Fruit fly (Drosophila melanogaster) whole organism, prepupa: ENCODE data around the gene CG13840.
A peak's percentile ranks its signal among the peaks of the same experiment; 100 is the strongest.

ENCODE experiments used
- Blimp-1 ChIP-seq: fragments of 200-800 bp; sonication (Bioruptor generic); optimal IDR thresholded peaks from 3 replicates; lab custom pipeline; 2017; ENCODE audit warnings: missing biosample characterization, missing genetic modification characterization, mild to moderate bottlenecking, moderate library complexity, missing genetic modification reagents
- CG11294 ChIP-seq: fragments of 200-800 bp; sonication (Bioruptor generic); IDR thresholded peaks from 2 replicates; pipeline ENCODE4 v1.3.6; 2022; ENCODE audit warnings: missing biosample characterization, missing genetic modification characterization
- CG11902 ChIP-seq: fragments of 200-800 bp; sonication (Bioruptor generic); optimal IDR thresholded peaks from 3 replicates; lab custom pipeline; 2016; ENCODE audit warnings: missing biosample characterization, missing genetic modification characterization
- CG15336 ChIP-seq: fragments of 200-800 bp; sonication (Bioruptor generic); IDR thresholded peaks from 2 replicates; pipeline ENCODE4 v1.3.6; 2022; ENCODE audit warnings: missing biosample characterization, missing genetic modification characterization
- CG1621 ChIP-seq: fragments of 200-800 bp; sonication (Bioruptor generic); optimal IDR thresholded peaks from 3 replicates; lab custom pipeline; 2018; ENCODE audit warnings: missing biosample characterization, mild to moderate bottlenecking, missing genetic modification characterization
- CG3032 ChIP-seq: fragments of 200-800 bp; optimal IDR thresholded peaks from 2 replicates; lab custom pipeline; 2019; ENCODE audit warnings: missing biosample characterization, mild to moderate bottlenecking, missing genetic modification characterization, moderate library complexity
- CG31627 ChIP-seq: fragments of 200-800 bp; sonication (Bioruptor generic); optimal IDR thresholded peaks from 3 replicates; lab custom pipeline; 2016; ENCODE audit warnings: missing biosample characterization, missing genetic modification characterization
- CG32006 ChIP-seq: fragments of 200-800 bp; sonication (Bioruptor generic); optimal IDR thresholded peaks from 3 replicates; lab custom pipeline; 2017; ENCODE audit warnings: missing biosample characterization, mild to moderate bottlenecking, missing genetic modification characterization
- CG34406 ChIP-seq: fragments of 200-800 bp; sonication (Bioruptor generic); optimal IDR thresholded peaks from 3 replicates; lab custom pipeline; 2016; ENCODE audit warnings: missing biosample characterization, missing genetic modification characterization
- CG3919 ChIP-seq: fragments of 200-800 bp; sonication (Bioruptor generic); optimal IDR thresholded peaks from 3 replicates; lab custom pipeline; 2016; ENCODE audit warnings: missing biosample characterization, missing genetic modification characterization
- CG4318 ChIP-seq: fragments of 200-800 bp; sonication (Bioruptor generic); optimal IDR thresholded peaks from 3 replicates; lab custom pipeline; 2017; ENCODE audit warnings: missing biosample characterization, mild to moderate bottlenecking, missing genetic modification characterization
- CG6163 ChIP-seq: fragments of 200-800 bp; sonication (Bioruptor generic); IDR thresholded peaks from 3 replicates; pipeline ENCODE4 v1.3.6; 2022; ENCODE audit warnings: missing biosample characterization, missing genetic modification characterization
- CG6792 ChIP-seq: fragments of 200-800 bp; sonication (Bioruptor generic); optimal IDR thresholded peaks from 3 replicates; lab custom pipeline; 2016; ENCODE audit warnings: missing biosample characterization, missing genetic modification characterization
- CG6808 ChIP-seq: fragments of 200-800 bp; sonication (Bioruptor generic); optimal IDR thresholded peaks from 3 replicates; lab custom pipeline; 2017; ENCODE audit warnings: missing biosample characterization, missing genetic modification characterization, mild to moderate bottlenecking, moderate library complexity, missing genetic modification reagents
- CG7368 ChIP-seq: fragments of 200-800 bp; sonication (Bioruptor generic); optimal IDR thresholded peaks from 3 replicates; lab custom pipeline; 2016; ENCODE audit warnings: missing biosample characterization, missing genetic modification characterization
- CG8119 ChIP-seq: fragments of 200-800 bp; sonication (Bioruptor generic); IDR thresholded peaks from 3 replicates; pipeline ENCODE4 v1.3.6; 2022; ENCODE audit warnings: missing biosample characterization, missing genetic modification characterization
- CG8319 ChIP-seq: fragments of 200-800 bp; sonication (Bioruptor generic); optimal IDR thresholded peaks from 3 replicates; lab custom pipeline; 2016; ENCODE audit warnings: missing biosample characterization, missing genetic modification characterization
- CG8632 ChIP-seq: fragments of 200-800 bp; sonication (Bioruptor generic); optimal IDR thresholded peaks from 3 replicates; lab custom pipeline; 2016; ENCODE audit warnings: missing biosample characterization, missing genetic modification characterization
- CG9139 ChIP-seq: fragments of 200-800 bp; sonication (Bioruptor generic); optimal IDR thresholded peaks from 3 replicates; lab custom pipeline; 2017; ENCODE audit warnings: missing biosample characterization, mild to moderate bottlenecking, missing genetic modification characterization
- Eip75B ChIP-seq: fragments of 200-800 bp; sonication (Bioruptor generic); optimal IDR thresholded peaks from 3 replicates; lab custom pipeline; 2016; ENCODE audit warnings: missing biosample characterization, missing genetic modification characterization
- Eip78C ChIP-seq: fragments of 200-800 bp; sonication (Bioruptor generic); peaks from one replicate; lab custom pipeline; 2016; ENCODE audit warnings: missing biosample characterization, missing genetic modification characterization
- Eip93F ChIP-seq: fragments of 200-800 bp; sonication (Bioruptor generic); optimal IDR thresholded peaks from 2 replicates; lab custom pipeline; 2016; ENCODE audit warnings: missing biosample characterization, mild to moderate bottlenecking, missing genetic modification characterization
- Ets21C ChIP-seq: fragments of 200-800 bp; sonication (Bioruptor generic); optimal IDR thresholded peaks from 3 replicates; lab custom pipeline; 2016; ENCODE audit warnings: missing biosample characterization, missing genetic modification characterization
- Ets96B ChIP-seq: fragments of 200-800 bp; optimal IDR thresholded peaks from 2 replicates; lab custom pipeline; 2019; ENCODE audit warnings: missing biosample characterization, mild to moderate bottlenecking, missing genetic modification characterization, moderate library complexity
- Gug ChIP-seq: fragments of 200-800 bp; sonication (Bioruptor generic); IDR thresholded peaks from 2 replicates; pipeline ENCODE4 v1.3.6; 2022; ENCODE audit warnings: missing biosample characterization, missing genetic modification characterization
- Hr38 ChIP-seq: sonication (Bioruptor generic); optimal IDR thresholded peaks from 2 replicates; lab custom pipeline; 2016; ENCODE audit warnings: missing biosample characterization, missing genetic modification characterization
- Hr39 ChIP-seq: fragments of 200-800 bp; sonication (Bioruptor generic); optimal IDR thresholded peaks from 2 replicates; lab custom pipeline; 2016; ENCODE audit warnings: missing biosample characterization, missing genetic modification characterization
- Lpt ChIP-seq: fragments of 200-800 bp; sonication (Bioruptor generic); optimal IDR thresholded peaks from 3 replicates; lab custom pipeline; 2016; ENCODE audit warnings: missing biosample characterization, missing genetic modification characterization
- Met ChIP-seq: fragments of 200-800 bp; sonication (Bioruptor generic); optimal IDR thresholded peaks from 3 replicates; lab custom pipeline; 2016; ENCODE audit warnings: missing biosample characterization, missing genetic modification characterization
- OdsH ChIP-seq: fragments of 200-800 bp; sonication (Bioruptor generic); optimal IDR thresholded peaks from 3 replicates; lab custom pipeline; 2016; ENCODE audit warnings: missing biosample characterization, missing genetic modification characterization
- Sox102F ChIP-seq: fragments of 200-800 bp; sonication (Bioruptor generic); optimal IDR thresholded peaks from 2 replicates; lab custom pipeline; 2016; ENCODE audit warnings: missing biosample characterization, mild to moderate bottlenecking, missing genetic modification characterization
- dac ChIP-seq: fragments of 200-800 bp; sonication (Bioruptor generic); optimal IDR thresholded peaks from 2 replicates; lab custom pipeline; 2017; ENCODE audit warnings: missing biosample characterization, mild to moderate bottlenecking, missing genetic modification characterization
- dsx ChIP-seq: fragments of 200-800 bp; optimal IDR thresholded peaks from 3 replicates; lab custom pipeline; 2019; ENCODE audit warnings: missing biosample characterization, mild to moderate bottlenecking, missing genetic modification characterization, moderate library complexity; ENCODE audit not compliant: poor library complexity, severe bottlenecking
- eg ChIP-seq: fragments of 200-800 bp; sonication (Bioruptor generic); IDR thresholded peaks from 3 replicates; pipeline ENCODE4 v1.3.6; 2022; ENCODE audit warnings: missing biosample characterization, missing genetic modification characterization
- fd59A ChIP-seq: fragments of 200-800 bp; sonication (Bioruptor generic); optimal IDR thresholded peaks from 2 replicates; lab custom pipeline; 2017; ENCODE audit warnings: missing biosample characterization, mild to moderate bottlenecking, missing genetic modification characterization, missing genetic modification reagents
- fkh ChIP-seq: fragments of 200-800 bp; sonication (Bioruptor generic); optimal IDR thresholded peaks from 3 replicates; lab custom pipeline; 2017; ENCODE audit warnings: missing biosample characterization, mild to moderate bottlenecking, missing genetic modification characterization, moderate library complexity
- lz ChIP-seq: fragments of 200-800 bp; sonication (Bioruptor generic); optimal IDR thresholded peaks from 3 replicates; lab custom pipeline; 2016; ENCODE audit warnings: missing biosample characterization, missing genetic modification characterization
- net ChIP-seq: fragments of 200-800 bp; sonication (Bioruptor generic); optimal IDR thresholded peaks from 3 replicates; lab custom pipeline; 2016; ENCODE audit warnings: missing biosample characterization, missing genetic modification characterization
- pdm3 ChIP-seq: fragments of 200-800 bp; sonication (Bioruptor generic); optimal IDR thresholded peaks from 3 replicates; lab custom pipeline; 2016; ENCODE audit warnings: missing biosample characterization, missing genetic modification characterization
- spab ChIP-seq: fragments of 200-800 bp; sonication (Bioruptor generic); optimal IDR thresholded peaks from 2 replicates; lab custom pipeline; 2017; ENCODE audit warnings: missing biosample characterization, mild to moderate bottlenecking, missing genetic modification characterization, missing genetic modification reagents
- ss ChIP-seq, 2 experiments: fragments of 200-800 bp; sonication (Bioruptor generic); optimal IDR thresholded peaks; 2 replicates in 1 of 2; 3 replicates in 1 of 2; lab custom pipeline; 2017 to 2018; ENCODE audit warnings: mild to moderate bottlenecking in 2 of 2, missing biosample characterization in 2 of 2, missing genetic modification characterization in 2 of 2, moderate library complexity in 1 of 2
- svp ChIP-seq: fragments of 200-800 bp; sonication (Bioruptor generic); peaks from one replicate; lab custom pipeline; 2016; ENCODE audit warnings: missing biosample characterization, missing genetic modification characterization
- vri ChIP-seq: fragments of 200-800 bp; sonication (Bioruptor generic); optimal IDR thresholded peaks from 3 replicates; lab custom pipeline; 2016; ENCODE audit warnings: missing biosample characterization, mild to moderate bottlenecking, missing genetic modification characterization

The CG13840 gene

DNA sequence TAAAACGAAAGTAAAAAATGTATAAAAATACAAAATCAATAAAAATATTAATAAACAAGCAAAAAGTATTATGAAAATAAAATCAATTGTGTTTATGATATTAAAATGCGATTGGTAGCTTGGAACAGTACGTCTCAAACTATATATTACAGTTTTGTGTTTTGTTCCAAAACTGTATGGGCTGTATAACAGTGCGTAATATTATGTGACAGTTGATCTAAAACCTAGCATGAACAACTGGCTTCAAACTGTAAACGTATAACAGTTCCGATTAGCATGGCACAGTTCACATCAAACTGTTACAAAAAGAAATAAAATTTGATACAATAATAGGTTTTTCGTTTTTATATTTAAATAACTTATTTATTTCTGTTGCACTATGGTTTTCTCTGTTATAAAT lies 22.0 kb downstream of the CG13840 start:
- TF ChIP-seq svp (peak; percentile 27), CG9139 (GFP tag; lab: Kevin White, UChicago) (no peak), CG11902 (GFP tag; lab: Kevin White, UChicago) (no peak), spab (GFP tag; lab: Kevin White, UChicago) (no peak), CG8319 (GFP tag; lab: Kevin White, UChicago) (no peak)

DNA sequence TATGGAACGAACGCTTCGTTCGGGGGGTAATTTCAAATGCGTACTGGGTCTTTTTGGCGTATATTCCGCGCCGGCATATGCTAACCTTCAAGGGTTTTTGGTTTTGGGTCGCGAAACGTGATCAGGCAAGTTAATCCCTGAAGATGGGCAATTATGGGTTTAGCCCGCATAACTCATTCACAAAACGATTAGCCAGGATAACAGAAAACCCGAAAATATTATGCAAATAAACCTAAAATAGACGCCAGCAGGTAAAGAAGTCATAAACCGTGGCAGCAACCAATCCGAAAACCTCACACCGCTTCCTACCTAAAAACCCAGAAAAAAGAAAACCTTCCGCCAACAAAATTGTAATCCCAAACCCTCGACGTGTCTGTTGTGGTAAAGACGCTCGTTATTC lies 26.9 kb downstream of the CG13840 start:
- TF ChIP-seq CG4318 (GFP tag; lab: Kevin White, UChicago), result no peak
- TF ChIP-seq svp, result no peak
- TF ChIP-seq Lpt (GFP tag; lab: Kevin White, UChicago), result no peak
- TF ChIP-seq Sox102F (GFP tag; lab: Kevin White, UChicago), result no peak
- TF ChIP-seq OdsH (GFP tag; lab: Kevin White, UChicago), result no peak
- TF ChIP-seq net (GFP tag; lab: Kevin White, UChicago), result no peak
- no peak for TF ChIP-seq CG8632 (GFP tag; lab: Kevin White, UChicago)
- no peak for TF ChIP-seq CG6808 (GFP tag; lab: Kevin White, UChicago)
- no peak for TF ChIP-seq vri (GFP tag; lab: Kevin White, UChicago)
- TF ChIP-seq CG11294 (GFP tag; lab: Robert Waterston, UW), result no peak
- TF ChIP-seq, all 60 proteins: peak for 0

DNA sequence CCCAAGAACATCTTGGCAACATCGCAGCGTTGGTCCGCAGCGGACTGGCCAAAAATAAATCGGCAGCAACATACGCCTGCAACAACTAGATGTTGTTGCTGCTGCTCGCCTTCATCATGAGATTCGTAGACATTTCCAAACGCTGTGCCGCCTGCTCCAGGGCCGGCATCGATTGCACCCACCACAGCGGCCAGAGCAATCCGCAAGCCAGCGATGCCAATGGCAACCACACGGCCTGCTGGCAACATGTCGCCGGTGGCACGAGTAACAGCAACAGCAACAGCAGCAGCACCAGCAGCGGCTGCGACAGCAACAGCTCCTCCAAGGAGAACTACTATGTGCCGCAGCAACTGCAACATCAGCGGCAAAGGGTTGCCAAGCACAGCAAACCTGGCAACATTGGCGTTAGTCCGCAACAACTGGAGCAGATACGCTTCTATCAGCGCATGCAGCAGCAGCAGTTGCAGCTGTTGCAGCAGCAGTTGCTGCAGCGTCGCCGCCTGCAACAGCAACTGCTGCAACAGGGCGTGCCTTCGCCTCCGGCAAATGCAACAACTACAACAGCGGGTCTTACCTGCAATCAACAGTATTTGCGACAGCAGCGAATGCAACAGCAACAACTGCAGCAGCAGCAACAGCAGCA lies 31.2 kb downstream of the CG13840 start:
- TF ChIP-seq CG7368 (no peak), CG3919 (GFP tag; lab: Kevin White, UChicago) (peak; percentile 79)

DNA sequence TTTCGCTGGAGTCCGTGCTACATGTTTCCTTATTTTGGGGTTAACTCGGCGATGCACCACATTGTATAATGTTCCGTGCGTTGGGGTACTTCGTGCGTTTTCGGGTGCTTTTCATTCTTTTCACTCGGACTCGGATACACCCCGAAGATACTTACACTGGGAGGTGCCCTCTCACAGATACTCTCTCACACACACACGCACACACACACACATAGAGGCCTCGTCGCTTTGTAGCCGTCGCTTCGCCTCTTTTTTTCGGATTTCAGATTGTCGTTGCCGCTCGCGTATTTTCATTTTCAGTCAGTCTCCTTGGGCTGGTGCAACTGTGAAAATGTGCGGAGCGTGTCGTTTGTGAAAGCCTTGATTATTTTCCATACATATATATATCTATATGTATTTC lies 34.6 kb downstream of the CG13840 start:
- TF ChIP-seq Met (GFP tag; lab: Kevin White, UChicago) (no peak), Gug (peak; percentile 45; the same call in 1 of the 2 replicates), CG11294 (GFP tag; lab: Robert Waterston, UW) (peak; percentile 59; the same call in 1 of the 2 replicates), vri (GFP tag; lab: Kevin White, UChicago) (peak; percentile 63), pdm3 (GFP tag; lab: Kevin White, UChicago) (peak; percentile 11), Ets21C (GFP tag; lab: Kevin White, UChicago) (no peak), svp (peak; percentile 87), CG3032 (tag; lab: Kevin White, UChicago) (no peak), CG15336 (peak; percentile 79), CG6808 (GFP tag; lab: Kevin White, UChicago) (no peak), net (GFP tag; lab: Kevin White, UChicago) (peak; percentile 51), CG8319 (GFP tag; lab: Kevin White, UChicago) (no peak), CG7368 (no peak), CG8119 (GFP tag; lab: Robert Waterston, UW) (peak; percentile 73), dac (GFP tag; lab: Kevin White, UChicago) (no peak), Eip78C (peak; percentile 76), Sox102F (GFP tag; lab: Kevin White, UChicago) (peak; percentile 74), Ets96B (tag; lab: Kevin White, UChicago) (peak; percentile 7), CG1621 (no peak), CG3919 (GFP tag; lab: Kevin White, UChicago) (peak; percentile 42), lz (GFP tag; lab: Kevin White, UChicago) (no peak), CG6163 (GFP tag; lab: Robert Waterston, UW) (peak; percentile 86), Lpt (GFP tag; lab: Kevin White, UChicago) (peak; percentile 25), fd59A (GFP tag; lab: Kevin White, UChicago) (no peak), Eip93F (peak; percentile 87), Hr39 (GFP tag; lab: Kevin White, UChicago) (no peak), Blimp-1 (GFP tag; lab: Kevin White, UChicago) (no peak), CG31627 (no peak), CG32006 (GFP tag; lab: Kevin White, UChicago) (peak; percentile 7), eg (GFP tag; lab: Robert Waterston, UW) (peak; percentile 78; the same call in 2 of the 3 replicates), fkh (GFP tag; lab: Kevin White, UChicago) (no peak), Hr38 (GFP tag; lab: Kevin White, UChicago) (no peak), CG6792 (peak; percentile 7), dsx (peak; percentile 71), ss (GFP tag; optimal IDR thresholded peaks at IDR 0.05; lab: Kevin White, UChicago) (peak; percentile 17 to 49), CG34406 (peak; percentile 16), Eip75B (peak; percentile 6), CG8632 (GFP tag; lab: Kevin White, UChicago) (no peak)
